Worm (Caenorhabditis elegans): ENCODE measurements around the gene madf-11.

ce11 chrIII:5550844-5551243 is 52.4 kb downstream of the madf-11 start:
- TF ChIP-seq unc-62 (GFP tag; optimal IDR thresholded peaks at IDR 0.05), result no peak
- no peak for TF ChIP-seq mbf-1 (tag; optimal IDR thresholded peaks at IDR 0.05)

All from whole organism, L2 larva.